Fruit fly (Drosophila melanogaster) whole organism, prepupa: ENCODE results near the gene CG3982.

ENCODE experiments used
- Blimp-1 ChIP-seq: fragments of 200-800 bp; sonication (Bioruptor generic); optimal IDR thresholded peaks from 3 replicates; lab custom pipeline; 2017; ENCODE audit warnings: missing biosample characterization, missing genetic modification characterization, mild to moderate bottlenecking, moderate library complexity, missing genetic modification reagents
- CG10631 ChIP-seq: fragments of 200-800 bp; sonication (Bioruptor generic); optimal IDR thresholded peaks from 2 replicates; lab custom pipeline; 2016; ENCODE audit warnings: missing biosample characterization, missing genetic modification characterization
- CG10669 ChIP-seq: fragments of 200-800 bp; sonication (Bioruptor generic); optimal IDR thresholded peaks from 3 replicates; lab custom pipeline; 2018; ENCODE audit warnings: missing biosample characterization, mild to moderate bottlenecking, missing genetic modification characterization, moderate library complexity
- CG11294 ChIP-seq: fragments of 200-800 bp; sonication (Bioruptor generic); IDR thresholded peaks from 2 replicates; pipeline ENCODE4 v1.3.6; 2022; ENCODE audit warnings: missing biosample characterization, missing genetic modification characterization
- CG11762 ChIP-seq: fragments of 200-800 bp; sonication (Bioruptor generic); optimal IDR thresholded peaks from 3 replicates; lab custom pipeline; 2016; ENCODE audit warnings: missing biosample characterization, missing genetic modification characterization; ENCODE audit not compliant: insufficient read depth
- CG11902 ChIP-seq: fragments of 200-800 bp; sonication (Bioruptor generic); optimal IDR thresholded peaks from 3 replicates; lab custom pipeline; 2016; ENCODE audit warnings: missing biosample characterization, missing genetic modification characterization
- CG15336 ChIP-seq: fragments of 200-800 bp; sonication (Bioruptor generic); IDR thresholded peaks from 2 replicates; pipeline ENCODE4 v1.3.6; 2022; ENCODE audit warnings: missing biosample characterization, missing genetic modification characterization
- CG1621 ChIP-seq: fragments of 200-800 bp; sonication (Bioruptor generic); optimal IDR thresholded peaks from 3 replicates; lab custom pipeline; 2018; ENCODE audit warnings: missing biosample characterization, mild to moderate bottlenecking, missing genetic modification characterization
- CG3032 ChIP-seq: fragments of 200-800 bp; optimal IDR thresholded peaks from 2 replicates; lab custom pipeline; 2019; ENCODE audit warnings: missing biosample characterization, mild to moderate bottlenecking, missing genetic modification characterization, moderate library complexity
- CG31627 ChIP-seq: fragments of 200-800 bp; sonication (Bioruptor generic); optimal IDR thresholded peaks from 3 replicates; lab custom pipeline; 2016; ENCODE audit warnings: missing biosample characterization, missing genetic modification characterization
- CG32006 ChIP-seq: fragments of 200-800 bp; sonication (Bioruptor generic); optimal IDR thresholded peaks from 3 replicates; lab custom pipeline; 2017; ENCODE audit warnings: missing biosample characterization, mild to moderate bottlenecking, missing genetic modification characterization
- CG34406 ChIP-seq: fragments of 200-800 bp; sonication (Bioruptor generic); optimal IDR thresholded peaks from 3 replicates; lab custom pipeline; 2016; ENCODE audit warnings: missing biosample characterization, missing genetic modification characterization
- CG3919 ChIP-seq: fragments of 200-800 bp; sonication (Bioruptor generic); optimal IDR thresholded peaks from 3 replicates; lab custom pipeline; 2016; ENCODE audit warnings: missing biosample characterization, missing genetic modification characterization
- CG4318 ChIP-seq: fragments of 200-800 bp; sonication (Bioruptor generic); optimal IDR thresholded peaks from 3 replicates; lab custom pipeline; 2017; ENCODE audit warnings: missing biosample characterization, mild to moderate bottlenecking, missing genetic modification characterization
- CG6163 ChIP-seq: fragments of 200-800 bp; sonication (Bioruptor generic); IDR thresholded peaks from 3 replicates; pipeline ENCODE4 v1.3.6; 2022; ENCODE audit warnings: missing biosample characterization, missing genetic modification characterization
- CG6792 ChIP-seq: fragments of 200-800 bp; sonication (Bioruptor generic); optimal IDR thresholded peaks from 3 replicates; lab custom pipeline; 2016; ENCODE audit warnings: missing biosample characterization, missing genetic modification characterization
- CG6808 ChIP-seq: fragments of 200-800 bp; sonication (Bioruptor generic); optimal IDR thresholded peaks from 3 replicates; lab custom pipeline; 2017; ENCODE audit warnings: missing biosample characterization, missing genetic modification characterization, mild to moderate bottlenecking, moderate library complexity, missing genetic modification reagents
- CG6854 ChIP-seq: fragments of 200-800 bp; sonication (Bioruptor generic); optimal IDR thresholded peaks from 2 replicates; lab custom pipeline; 2017; ENCODE audit warnings: missing biosample characterization, mild to moderate bottlenecking, missing genetic modification characterization
- CG7368 ChIP-seq: fragments of 200-800 bp; sonication (Bioruptor generic); optimal IDR thresholded peaks from 3 replicates; lab custom pipeline; 2016; ENCODE audit warnings: missing biosample characterization, missing genetic modification characterization
- CG8119 ChIP-seq: fragments of 200-800 bp; sonication (Bioruptor generic); IDR thresholded peaks from 3 replicates; pipeline ENCODE4 v1.3.6; 2022; ENCODE audit warnings: missing biosample characterization, missing genetic modification characterization
- CG8319 ChIP-seq: fragments of 200-800 bp; sonication (Bioruptor generic); optimal IDR thresholded peaks from 3 replicates; lab custom pipeline; 2016; ENCODE audit warnings: missing biosample characterization, missing genetic modification characterization
- CG8632 ChIP-seq: fragments of 200-800 bp; sonication (Bioruptor generic); optimal IDR thresholded peaks from 3 replicates; lab custom pipeline; 2016; ENCODE audit warnings: missing biosample characterization, missing genetic modification characterization
- CG9139 ChIP-seq: fragments of 200-800 bp; sonication (Bioruptor generic); optimal IDR thresholded peaks from 3 replicates; lab custom pipeline; 2017; ENCODE audit warnings: missing biosample characterization, mild to moderate bottlenecking, missing genetic modification characterization
- Eip75B ChIP-seq: fragments of 200-800 bp; sonication (Bioruptor generic); optimal IDR thresholded peaks from 3 replicates; lab custom pipeline; 2016; ENCODE audit warnings: missing biosample characterization, missing genetic modification characterization
- Eip78C ChIP-seq: fragments of 200-800 bp; sonication (Bioruptor generic); peaks from one replicate; lab custom pipeline; 2016; ENCODE audit warnings: missing biosample characterization, missing genetic modification characterization
- Eip93F ChIP-seq: fragments of 200-800 bp; sonication (Bioruptor generic); optimal IDR thresholded peaks from 2 replicates; lab custom pipeline; 2016; ENCODE audit warnings: missing biosample characterization, mild to moderate bottlenecking, missing genetic modification characterization
- Ets96B ChIP-seq: fragments of 200-800 bp; optimal IDR thresholded peaks from 2 replicates; lab custom pipeline; 2019; ENCODE audit warnings: missing biosample characterization, mild to moderate bottlenecking, missing genetic modification characterization, moderate library complexity
- Gug ChIP-seq: fragments of 200-800 bp; sonication (Bioruptor generic); IDR thresholded peaks from 2 replicates; pipeline ENCODE4 v1.3.6; 2022; ENCODE audit warnings: missing biosample characterization, missing genetic modification characterization
- Hr38 ChIP-seq: sonication (Bioruptor generic); optimal IDR thresholded peaks from 2 replicates; lab custom pipeline; 2016; ENCODE audit warnings: missing biosample characterization, missing genetic modification characterization
- Hr4 ChIP-seq: fragments of 200-800 bp; sonication (Bioruptor generic); optimal IDR thresholded peaks from 3 replicates; lab custom pipeline; 2016; ENCODE audit warnings: missing biosample characterization, missing genetic modification characterization
- Lpt ChIP-seq: fragments of 200-800 bp; sonication (Bioruptor generic); optimal IDR thresholded peaks from 3 replicates; lab custom pipeline; 2016; ENCODE audit warnings: missing biosample characterization, missing genetic modification characterization
- OdsH ChIP-seq: fragments of 200-800 bp; sonication (Bioruptor generic); optimal IDR thresholded peaks from 3 replicates; lab custom pipeline; 2016; ENCODE audit warnings: missing biosample characterization, missing genetic modification characterization
- Smox ChIP-seq: fragments of 200-800 bp; sonication (Bioruptor generic); optimal IDR thresholded peaks from 3 replicates; lab custom pipeline; 2016; ENCODE audit warnings: missing biosample characterization, missing genetic modification characterization
- Sox102F ChIP-seq: fragments of 200-800 bp; sonication (Bioruptor generic); optimal IDR thresholded peaks from 2 replicates; lab custom pipeline; 2016; ENCODE audit warnings: missing biosample characterization, mild to moderate bottlenecking, missing genetic modification characterization
- Sox14 ChIP-seq: fragments of 200-800 bp; sonication (Bioruptor generic); optimal IDR thresholded peaks from 3 replicates; lab custom pipeline; 2016; ENCODE audit warnings: missing biosample characterization, missing genetic modification characterization
- Sox15 ChIP-seq: fragments of 200-800 bp; sonication (Bioruptor generic); optimal IDR thresholded peaks from 3 replicates; lab custom pipeline; 2016; ENCODE audit warnings: missing biosample characterization, missing genetic modification characterization
- achi ChIP-seq: fragments of 200-800 bp; sonication (Bioruptor generic); optimal IDR thresholded peaks from 3 replicates; lab custom pipeline; 2016; ENCODE audit warnings: missing biosample characterization, missing genetic modification characterization
- acj6 ChIP-seq: fragments of 200-800 bp; sonication (Bioruptor generic); optimal IDR thresholded peaks from 3 replicates; lab custom pipeline; 2016; ENCODE audit warnings: missing biosample characterization, missing genetic modification characterization
- cyc ChIP-seq: fragments of 200-800 bp; sonication (Bioruptor generic); optimal IDR thresholded peaks from 3 replicates; lab custom pipeline; 2016; ENCODE audit warnings: missing biosample characterization, missing genetic modification characterization
- dac ChIP-seq: fragments of 200-800 bp; sonication (Bioruptor generic); optimal IDR thresholded peaks from 2 replicates; lab custom pipeline; 2017; ENCODE audit warnings: missing biosample characterization, mild to moderate bottlenecking, missing genetic modification characterization
- dsx ChIP-seq: fragments of 200-800 bp; optimal IDR thresholded peaks from 3 replicates; lab custom pipeline; 2019; ENCODE audit warnings: missing biosample characterization, mild to moderate bottlenecking, missing genetic modification characterization, moderate library complexity; ENCODE audit not compliant: poor library complexity, severe bottlenecking
- esn ChIP-seq: fragments of 200-800 bp; sonication (Bioruptor generic); optimal IDR thresholded peaks from 2 replicates; lab custom pipeline; 2016; ENCODE audit warnings: missing biosample characterization, mild to moderate bottlenecking, missing genetic modification characterization, moderate library complexity
- fd59A ChIP-seq: fragments of 200-800 bp; sonication (Bioruptor generic); optimal IDR thresholded peaks from 2 replicates; lab custom pipeline; 2017; ENCODE audit warnings: missing biosample characterization, mild to moderate bottlenecking, missing genetic modification characterization, missing genetic modification reagents
- fd85E ChIP-seq: fragments of 200-800 bp; sonication (Bioruptor generic); optimal IDR thresholded peaks from 3 replicates; lab custom pipeline; 2016; ENCODE audit warnings: missing biosample characterization, missing genetic modification characterization
- fkh ChIP-seq: fragments of 200-800 bp; sonication (Bioruptor generic); optimal IDR thresholded peaks from 3 replicates; lab custom pipeline; 2017; ENCODE audit warnings: missing biosample characterization, mild to moderate bottlenecking, missing genetic modification characterization, moderate library complexity
- lz ChIP-seq: fragments of 200-800 bp; sonication (Bioruptor generic); optimal IDR thresholded peaks from 3 replicates; lab custom pipeline; 2016; ENCODE audit warnings: missing biosample characterization, missing genetic modification characterization
- net ChIP-seq: fragments of 200-800 bp; sonication (Bioruptor generic); optimal IDR thresholded peaks from 3 replicates; lab custom pipeline; 2016; ENCODE audit warnings: missing biosample characterization, missing genetic modification characterization
- pdm3 ChIP-seq: fragments of 200-800 bp; sonication (Bioruptor generic); optimal IDR thresholded peaks from 3 replicates; lab custom pipeline; 2016; ENCODE audit warnings: missing biosample characterization, missing genetic modification characterization
- spab ChIP-seq: fragments of 200-800 bp; sonication (Bioruptor generic); optimal IDR thresholded peaks from 2 replicates; lab custom pipeline; 2017; ENCODE audit warnings: missing biosample characterization, mild to moderate bottlenecking, missing genetic modification characterization, missing genetic modification reagents
- svp ChIP-seq: fragments of 200-800 bp; sonication (Bioruptor generic); peaks from one replicate; lab custom pipeline; 2016; ENCODE audit warnings: missing biosample characterization, missing genetic modification characterization
- topi ChIP-seq: fragments of 200-800 bp; sonication (Bioruptor generic); optimal IDR thresholded peaks from 3 replicates; lab custom pipeline; 2016; ENCODE audit warnings: missing biosample characterization, missing genetic modification characterization
- vri ChIP-seq: fragments of 200-800 bp; sonication (Bioruptor generic); optimal IDR thresholded peaks from 3 replicates; lab custom pipeline; 2016; ENCODE audit warnings: missing biosample characterization, mild to moderate bottlenecking, missing genetic modification characterization

CG3982 gene

DNA sequence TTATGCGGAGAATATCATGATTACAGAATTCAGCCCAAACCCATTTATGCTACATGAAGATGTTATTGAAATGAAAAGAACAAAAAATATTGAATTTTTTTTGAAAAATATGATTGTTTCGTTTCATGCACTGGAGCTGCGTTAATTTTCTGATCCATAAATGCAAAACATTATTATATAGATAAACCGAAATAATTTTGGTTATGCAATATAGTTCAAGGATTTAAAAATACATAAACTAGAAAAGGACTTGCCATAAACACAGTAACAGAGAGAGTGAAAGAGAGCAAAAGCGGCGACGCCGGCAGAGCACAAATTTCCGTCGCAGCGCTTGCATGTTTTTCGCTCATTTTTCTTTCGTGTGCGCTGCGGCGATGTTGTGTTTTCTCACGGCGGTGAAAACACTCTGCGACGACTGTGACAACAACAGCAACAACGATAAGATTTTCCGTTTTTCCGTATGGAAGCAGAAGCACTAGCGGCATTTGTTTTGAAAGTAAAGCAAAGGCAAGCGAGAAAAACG lies 45.1 kb upstream of the CG3982 start:
- peak; percentile 91 for TF ChIP-seq net
- TF ChIP-seq Sox15, result peak; percentile 56
- peak; percentile 90 for TF ChIP-seq achi (GFP tag; lab: Kevin White, UChicago)
- TF ChIP-seq CG8632 (GFP tag; lab: Kevin White, UChicago), result peak; percentile 83
- peak; percentile 76 for TF ChIP-seq Eip93F (GFP tag; lab: Kevin White, UChicago)
- TF ChIP-seq Smox, result peak; percentile 89
- TF ChIP-seq pdm3 (GFP tag; lab: Kevin White, UChicago), result peak; percentile 91
- TF ChIP-seq vri (GFP tag; lab: Kevin White, UChicago), result peak; percentile 83
- peak; percentile 96 for TF ChIP-seq CG8119
- peak; percentile 89 for TF ChIP-seq topi
- peak; percentile 59 for TF ChIP-seq CG11902 (GFP tag; lab: Kevin White, UChicago)
- peak; percentile 91 for TF ChIP-seq Eip75B (GFP tag; lab: Kevin White, UChicago)
- peak; percentile 87 for TF ChIP-seq acj6 (GFP tag; lab: Kevin White, UChicago)
- peak; percentile 29 for TF ChIP-seq fkh
- TF ChIP-seq CG6854 (GFP tag; lab: Kevin White, UChicago), result peak; percentile 85
- peak; percentile 77 for TF ChIP-seq CG31627 (GFP tag; lab: Kevin White, UChicago)
- peak; percentile 99 for TF ChIP-seq Eip78C (GFP tag; lab: Kevin White, UChicago)
- peak; percentile 93 for TF ChIP-seq esn (GFP tag; lab: Kevin White, UChicago)
- TF ChIP-seq CG7368 (GFP tag; lab: Kevin White, UChicago), result peak; percentile 80
- TF ChIP-seq Sox102F, result peak; percentile 89
- peak; percentile 71 for TF ChIP-seq CG9139 (GFP tag; lab: Kevin White, UChicago)
- peak; percentile 89 for TF ChIP-seq CG3919
- TF ChIP-seq CG11762 (GFP tag; lab: Kevin White, UChicago), result peak; percentile 81
- TF ChIP-seq spab, result peak; percentile 85
- TF ChIP-seq fd85E (GFP tag; lab: Kevin White, UChicago), result peak; percentile 83
- peak; percentile 80 for TF ChIP-seq cyc (GFP tag; lab: Kevin White, UChicago)
- peak; percentile 92 for TF ChIP-seq Ets96B
- peak; percentile 90 for TF ChIP-seq lz (GFP tag; lab: Kevin White, UChicago)
- TF ChIP-seq Hr4 (GFP tag; lab: Kevin White, UChicago), result peak; percentile 96
- TF ChIP-seq CG11294 (GFP tag; lab: Robert Waterston, UW), result peak; percentile 78
- peak; percentile 86 for TF ChIP-seq CG6792 (GFP tag; lab: Kevin White, UChicago)
- TF ChIP-seq dsx (GFP tag; lab: Kevin White, UChicago), result peak; percentile 85
- TF ChIP-seq CG15336, result peak; percentile 95
- TF ChIP-seq CG6808 (GFP tag; lab: Kevin White, UChicago), result peak; percentile 83
- peak; percentile 95 for TF ChIP-seq svp (GFP tag; lab: Kevin White, UChicago)
- TF ChIP-seq CG32006 (GFP tag; lab: Kevin White, UChicago), result peak; percentile 96
- TF ChIP-seq CG3032 (tag; lab: Kevin White, UChicago), result peak; percentile 91
- TF ChIP-seq Sox14 (GFP tag; lab: Kevin White, UChicago), result peak; percentile 86
- peak; percentile 52 for TF ChIP-seq CG8319 (GFP tag; lab: Kevin White, UChicago)
- peak; percentile 91 for TF ChIP-seq OdsH
- peak; percentile 90 for TF ChIP-seq CG10669 (GFP tag; lab: Kevin White, UChicago)
- TF ChIP-seq CG1621 (tag; lab: Kevin White, UChicago), result peak; percentile 73
- peak; percentile 79 for TF ChIP-seq CG10631 (GFP tag; lab: Kevin White, UChicago)
- peak; percentile 87 for TF ChIP-seq CG6163
- peak; percentile 89 for TF ChIP-seq dac (GFP tag; lab: Kevin White, UChicago)
- peak; percentile 81 for TF ChIP-seq fd59A (GFP tag; lab: Kevin White, UChicago)
- TF ChIP-seq Blimp-1 (GFP tag; lab: Kevin White, UChicago), result peak; percentile 80
- peak; percentile 88 for TF ChIP-seq CG4318
- TF ChIP-seq Gug (GFP tag; lab: Robert Waterston, UW), result peak; percentile 87
- TF ChIP-seq Hr38 (GFP tag; lab: Kevin White, UChicago), result no peak
- peak; percentile 87 for TF ChIP-seq CG34406 (GFP tag; lab: Kevin White, UChicago)
- peak; percentile 92 for TF ChIP-seq Lpt (GFP tag; lab: Kevin White, UChicago)
